Fruit fly (Drosophila melanogaster) whole organism, embryonic: ENCODE measurements around the gene sloth1.

Experiments
- Abd-B ChIP-seq: fragments of 200-800 bp; sonication (Bioruptor generic); optimal IDR thresholded peaks from 2 replicates; lab custom pipeline; 2018; ENCODE audit warnings: missing biosample characterization, mild to moderate bottlenecking, missing genetic modification characterization, moderate library complexity
- Atf-2 ChIP-seq: fragments of 200-800 bp; sonication (Bioruptor generic); optimal IDR thresholded peaks from 2 replicates; lab custom pipeline; 2016; ENCODE audit warnings: missing biosample characterization, missing genetic modification characterization
- Awh ChIP-seq: fragments of 200-800 bp; sonication (Bioruptor generic); IDR thresholded peaks from 2 replicates; pipeline ENCODE4, ENCODE4 v1.3.6; 2022; ENCODE audit warnings: missing biosample characterization, missing genetic modification characterization
- BEAF-32 ChIP-seq: fragments of 200-800 bp; sonication (Bioruptor generic); optimal IDR thresholded peaks from 3 replicates; lab custom pipeline; 2017; ENCODE audit warnings: missing biosample characterization, missing genetic modification characterization, mild to moderate bottlenecking, moderate library complexity, missing genetic modification reagents
- CG10565 ChIP-seq: fragments of 200-800 bp; sonication (Bioruptor generic); optimal IDR thresholded peaks from 3 replicates; lab custom pipeline; 2016; ENCODE audit warnings: missing biosample characterization, mild to moderate bottlenecking, missing genetic modification characterization
- CG11093 ChIP-seq: fragments of 200-800 bp; sonication (Bioruptor generic); IDR thresholded peaks from 3 replicates; pipeline ENCODE4 v1.3.6; 2022; ENCODE audit warnings: missing biosample characterization, missing genetic modification characterization
- CG11504 ChIP-seq: fragments of 200-800 bp; sonication (Bioruptor generic); optimal IDR thresholded peaks from 3 replicates; lab custom pipeline; 2019; ENCODE audit warnings: missing biosample characterization, mild to moderate bottlenecking, missing genetic modification characterization, moderate library complexity
- CG11695 ChIP-seq: fragments of 200-800 bp; sonication (Bioruptor generic); IDR thresholded peaks from 3 replicates; pipeline ENCODE4 v1.3.6; 2022; ENCODE audit warnings: missing biosample characterization, missing genetic modification characterization
- CG12391 ChIP-seq: fragments of 200-800 bp; sonication (Bioruptor generic); optimal IDR thresholded peaks from 3 replicates; lab custom pipeline; 2018; ENCODE audit warnings: missing biosample characterization, mild to moderate bottlenecking, missing genetic modification characterization, moderate library complexity
- CG13296 ChIP-seq: fragments of 200-800 bp; sonication (Bioruptor generic); optimal IDR thresholded peaks from 3 replicates; lab custom pipeline; 2018; ENCODE audit warnings: missing biosample characterization, mild to moderate bottlenecking, missing genetic modification characterization
- CG14050 ChIP-seq: fragments of 200-800 bp; sonication (Bioruptor generic); IDR thresholded peaks from 3 replicates; pipeline ENCODE4 v1.3.6; 2022; ENCODE audit warnings: missing biosample characterization, missing genetic modification characterization
- CG14860 ChIP-seq: fragments of 200-800 bp; sonication (Bioruptor generic); IDR thresholded peaks from 3 replicates; pipeline ENCODE4 v1.3.6; 2022; ENCODE audit warnings: missing biosample characterization, missing genetic modification characterization; ENCODE audit not compliant: partially characterized antibody
- CG1792 ChIP-seq: fragments of 200-800 bp; sonication (Bioruptor generic); optimal IDR thresholded peaks from 2 replicates; lab custom pipeline; 2016; ENCODE audit warnings: missing biosample characterization, missing genetic modification characterization
- CG1832 ChIP-seq: fragments of 200-800 bp; sonication (Bioruptor generic); optimal IDR thresholded peaks from 2 replicates; lab custom pipeline; 2017; ENCODE audit warnings: missing biosample characterization, mild to moderate bottlenecking, missing genetic modification characterization, inconsistent platforms
- CG2889 ChIP-seq: fragments of 200-800 bp; sonication (Bioruptor generic); IDR thresholded peaks from 3 replicates; pipeline ENCODE4 v1.3.6; 2022; ENCODE audit warnings: missing biosample characterization, missing genetic modification characterization
- CG30020 ChIP-seq: fragments of 200-800 bp; optimal IDR thresholded peaks from 2 replicates; lab custom pipeline; 2019; ENCODE audit warnings: missing biosample characterization, mild to moderate bottlenecking, missing genetic modification characterization, moderate library complexity
- CG4730 ChIP-seq: fragments of 200-800 bp; sonication (Bioruptor generic); IDR thresholded peaks from 2 replicates; pipeline ENCODE4 v1.3.6; 2022; ENCODE audit warnings: missing biosample characterization, missing genetic modification characterization
- CG5245 ChIP-seq: fragments of 200-800 bp; sonication (Bioruptor generic); optimal IDR thresholded peaks from 3 replicates; lab custom pipeline; 2016; ENCODE audit warnings: missing biosample characterization, missing genetic modification characterization
- CG7556 ChIP-seq: fragments of 200-800 bp; sonication (Bioruptor generic); optimal IDR thresholded peaks from 2 replicates; lab custom pipeline; 2017; ENCODE audit warnings: missing biosample characterization, mild to moderate bottlenecking, missing genetic modification characterization
- CG8388 ChIP-seq: fragments of 200-800 bp; sonication (Bioruptor generic); optimal IDR thresholded peaks from 2 replicates; lab custom pipeline; 2019; ENCODE audit warnings: missing biosample characterization, mild to moderate bottlenecking, missing genetic modification characterization, moderate library complexity
- CTCF ChIP-seq: fragments of 200-800 bp; sonication (Bioruptor generic); optimal IDR thresholded peaks from 2 replicates; lab custom pipeline; 2017; ENCODE audit warnings: missing biosample characterization, mild to moderate bottlenecking, missing genetic modification characterization, moderate library complexity
- Dfd ChIP-seq, 2 experiments: fragments of >200 bp; optimal IDR thresholded peaks; 2 replicates each; lab custom pipeline; 2017; ENCODE audit warnings: missing biosample characterization in 2 of 2, missing genetic modification characterization in 2 of 2
- Hsf ChIP-seq: fragments of 200-800 bp; sonication (Bioruptor generic); optimal IDR thresholded peaks from 3 replicates; lab custom pipeline; 2016; ENCODE audit warnings: missing biosample characterization, missing genetic modification characterization
- Jarid2 ChIP-seq: fragments of 200-800 bp; sonication (Bioruptor generic); optimal IDR thresholded peaks from 3 replicates; lab custom pipeline; 2017; ENCODE audit warnings: mild to moderate bottlenecking, missing biosample characterization, missing genetic modification reagents, missing genetic modification characterization
- NfI ChIP-seq: fragments of 200-800 bp; sonication (Bioruptor generic); optimal IDR thresholded peaks from 3 replicates; lab custom pipeline; 2018; ENCODE audit warnings: missing biosample characterization, mild to moderate bottlenecking, missing genetic modification characterization, moderate library complexity
- Oli ChIP-seq: fragments of 200-800 bp; sonication (Bioruptor generic); optimal IDR thresholded peaks from 2 replicates; lab custom pipeline; 2018; ENCODE audit warnings: missing biosample characterization, mild to moderate bottlenecking, missing genetic modification characterization, moderate library complexity
- Pdp1 ChIP-seq, 2 experiments: fragments of 200-800 bp; sonication (Bioruptor generic); optimal IDR thresholded peaks; 3 replicates each; lab custom pipeline; 2016; ENCODE audit warnings: missing biosample characterization in 2 of 2, missing genetic modification characterization in 2 of 2, mild to moderate bottlenecking in 1 of 2, moderate library complexity in 1 of 2
- TFAM ChIP-seq: fragments of 200-800 bp; sonication (Bioruptor generic); optimal IDR thresholded peaks from 2 replicates; lab custom pipeline; 2017; ENCODE audit warnings: missing biosample characterization, missing genetic modification characterization, inconsistent platforms
- ara ChIP-seq: fragments of 200-800 bp; sonication (Bioruptor generic); IDR thresholded peaks from 2 replicates; pipeline ENCODE4 v1.3.6; 2022; ENCODE audit warnings: missing biosample characterization, missing genetic modification characterization
- chn ChIP-seq: fragments of 200-800 bp; sonication (Bioruptor generic); optimal IDR thresholded peaks from 2 replicates; lab custom pipeline; 2016; ENCODE audit warnings: missing biosample characterization, missing genetic modification characterization
- dati ChIP-seq: fragments of 200-800 bp; sonication (Bioruptor generic); IDR thresholded peaks from 2 replicates; pipeline ENCODE4 v1.3.6; 2022; ENCODE audit warnings: missing biosample characterization, missing genetic modification characterization
- disco-r ChIP-seq: fragments of 200-800 bp; sonication (Bioruptor generic); optimal IDR thresholded peaks from 2 replicates; lab custom pipeline; 2016; ENCODE audit warnings: missing biosample characterization, missing genetic modification characterization
- dmrt99B ChIP-seq: fragments of 200-800 bp; sonication (Bioruptor generic); optimal IDR thresholded peaks from 2 replicates; lab custom pipeline; 2018; ENCODE audit warnings: missing biosample characterization, mild to moderate bottlenecking, missing genetic modification characterization, moderate library complexity
- fd102C ChIP-seq: fragments of 200-800 bp; sonication (Bioruptor generic); optimal IDR thresholded peaks from 2 replicates; lab custom pipeline; 2018; ENCODE audit warnings: missing biosample characterization, mild to moderate bottlenecking, missing genetic modification characterization, moderate library complexity
- fu2 ChIP-seq: fragments of 200-800 bp; sonication (Bioruptor generic); optimal IDR thresholded peaks from 2 replicates; lab custom pipeline; 2016; ENCODE audit warnings: missing biosample characterization, missing genetic modification characterization
- inv ChIP-seq: fragments of 200-800 bp; sonication (Bioruptor generic); IDR thresholded peaks from 2 replicates; pipeline ENCODE4 v1.3.6; 2022; ENCODE audit warnings: missing biosample characterization, missing genetic modification characterization; ENCODE audit not compliant: partially characterized antibody
- lbe ChIP-seq: fragments of 200-800 bp; sonication (Bioruptor generic); optimal IDR thresholded peaks from 2 replicates; lab custom pipeline; 2016; ENCODE audit warnings: missing biosample characterization, mild to moderate bottlenecking, missing genetic modification characterization
- luna ChIP-seq: fragments of 200-800 bp; sonication (Bioruptor generic); optimal IDR thresholded peaks from 2 replicates; lab custom pipeline; 2016; ENCODE audit warnings: missing biosample characterization, missing genetic modification characterization
- nmo ChIP-seq: fragments of 200-800 bp; sonication (Bioruptor generic); optimal IDR thresholded peaks from 2 replicates; lab custom pipeline; 2018; ENCODE audit warnings: missing biosample characterization, mild to moderate bottlenecking, missing genetic modification characterization, moderate library complexity
- pan ChIP-seq, 4 experiments: fragments of >200 bp in 3 of 4; fragments of 200-800 bp in 1 of 4; sonication (Bioruptor generic) in 1 of 4; optimal IDR thresholded peaks in 3 of 4; IDR thresholded peaks in 1 of 4; 2 replicates each; pipeline versions ENCODE4 v1.3.6 to Lab custom; 2017 to 2022; ENCODE audit warnings: missing biosample characterization in 2 of 4, missing genetic modification characterization in 2 of 4, mixed read lengths in 1 of 4
- slbo ChIP-seq: fragments of 200-800 bp; sonication (Bioruptor generic); IDR thresholded peaks from 2 replicates; pipeline ENCODE4 v1.3.6; 2022; ENCODE audit warnings: missing biosample characterization, missing genetic modification characterization
- ttk ChIP-seq: fragments of 200-800 bp; sonication (Bioruptor generic); IDR thresholded peaks from 2 replicates; pipeline ENCODE4 v2.1.2; 2022; ENCODE audit warnings: missing biosample characterization, missing genetic modification characterization
- z ChIP-seq: fragments of 200-800 bp; sonication (Bioruptor generic); IDR thresholded peaks from 3 replicates; pipeline ENCODE4 v1.3.6; 2022; ENCODE audit warnings: missing biosample characterization, missing genetic modification characterization
- zen ChIP-seq: fragments of 200-800 bp; sonication (Bioruptor generic); optimal IDR thresholded peaks from 3 replicates; lab custom pipeline; 2018; ENCODE audit warnings: missing biosample characterization, mild to moderate bottlenecking, missing genetic modification characterization, moderate library complexity
- zen2 ChIP-seq: fragments of 200-800 bp; sonication (Bioruptor generic); IDR thresholded peaks from 3 replicates; pipeline ENCODE4 v1.3.6; 2022; ENCODE audit warnings: missing biosample characterization, missing genetic modification characterization; ENCODE audit not compliant: partially characterized antibody

sloth1 gene

dm6 chrX:6983500-6984320, 27.4 kb upstream of the sloth1 start (continued):
- TF ChIP-seq CG12391 (peak; percentile 17), Jarid2 (GFP tag; lab: Kevin White, UChicago) (no peak), Pdp1 (GFP tag; optimal IDR thresholded peaks at IDR 0.05; lab: Kevin White, UChicago) (no peak), CG1792 (GFP tag; lab: Kevin White, UChicago) (no peak)

DNA sequence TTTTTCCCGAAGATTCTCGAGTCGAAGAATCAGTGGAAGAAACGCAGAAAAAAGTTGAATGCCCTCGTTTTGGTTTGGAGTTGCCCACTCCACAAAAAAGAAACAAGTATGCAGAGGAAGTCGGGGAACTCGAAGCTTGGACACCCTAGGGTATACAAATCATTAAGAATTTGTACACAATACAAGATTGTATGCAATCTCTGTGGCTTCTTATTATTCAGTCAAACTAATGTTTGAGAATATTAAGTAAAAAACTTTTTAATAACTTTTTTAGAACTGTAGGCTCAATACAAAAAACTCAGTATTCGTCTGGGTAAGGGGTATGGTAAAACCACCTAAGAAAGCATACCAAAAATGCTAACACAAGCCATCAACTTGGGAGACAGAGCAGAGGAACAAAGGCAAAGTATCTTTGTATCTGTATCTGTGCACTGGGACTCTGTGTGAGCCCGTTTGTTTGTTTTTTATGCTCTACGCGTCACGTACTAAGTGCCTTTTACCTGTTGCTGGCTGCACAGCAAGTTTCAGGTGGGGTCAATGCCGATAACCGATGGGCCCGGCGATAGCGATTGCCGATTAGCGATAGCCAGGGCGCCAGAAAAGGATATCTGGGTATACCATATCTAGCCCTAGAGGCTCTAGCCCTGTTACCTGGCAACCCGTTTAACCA, 25.8 kb upstream of the sloth1 start:
- peak in 1 of 2 experiments; percentile 15 for TF ChIP-seq pan (optimal IDR thresholded peaks at IDR 0.05; lab: Kevin White, UChicago)
- peak in 1 of 2 experiments; percentile 66 for TF ChIP-seq pan (GFP tag; optimal IDR thresholded peaks at IDR 0.05 in 1 of 2, IDR thresholded peaks at IDR 0.05 in 1 of 2)
- TF ChIP-seq fd102C (GFP tag; lab: Kevin White, UChicago): no peak
- 0 out of 3 replicates have a peak, but pooled peaks have one; percentile 10 for TF ChIP-seq CG14050
- no peak for TF ChIP-seq Dfd (GFP tag; optimal IDR thresholded peaks at IDR 0.05; lab: Kevin White, UChicago)
- TF ChIP-seq inv (GFP tag; lab: Robert Waterston, UW): peak; percentile 42; the same call in 1 of the 2 replicates
- peak; percentile 19 for TF ChIP-seq CG13296 (GFP tag; lab: Kevin White, UChicago)
- TF ChIP-seq disco-r (GFP tag; lab: Kevin White, UChicago): peak; percentile 46
- TF ChIP-seq Atf-2: peak; percentile 78
- peak; percentile 79 for TF ChIP-seq CG11504 (tag; lab: Kevin White, UChicago)
- TF ChIP-seq z (GFP tag; lab: Robert Waterston, UW): 0 out of 3 replicates have a peak, but pooled peaks have one; percentile 33
- no peak for TF ChIP-seq CTCF
- no peak for TF ChIP-seq CG10565 (GFP tag; lab: Kevin White, UChicago)
- no peak for TF ChIP-seq BEAF-32
- no peak for TF ChIP-seq CG2889 (GFP tag; lab: Robert Waterston, UW)
- TF ChIP-seq CG1832 (GFP tag; lab: Kevin White, UChicago): no peak
- TF ChIP-seq CG5245 (GFP tag; lab: Kevin White, UChicago): peak; percentile 76
- TF ChIP-seq ara (GFP tag; lab: Robert Waterston, UW): peak; percentile 92
- TF ChIP-seq CG8388: peak; percentile 86
- peak; percentile 90 for TF ChIP-seq nmo (GFP tag; lab: Kevin White, UChicago)
- TF ChIP-seq luna (GFP tag; lab: Kevin White, UChicago): no peak
- TF ChIP-seq CG11695 (GFP tag; lab: Robert Waterston, UW): peak; percentile 48; the same call in 1 of the 3 replicates
- peak; percentile 44 for TF ChIP-seq fu2 (GFP tag; lab: Kevin White, UChicago)
- peak; percentile 51; the same call in 1 of the 3 replicates for TF ChIP-seq CG14860 (GFP tag; lab: Robert Waterston, UW)
- peak; percentile 79 for TF ChIP-seq CG7556
- peak; percentile 46 for TF ChIP-seq CG30020 (tag; lab: Kevin White, UChicago)
- peak; percentile 56 for TF ChIP-seq ttk
- TF ChIP-seq Hsf (GFP tag; lab: Kevin White, UChicago): peak; percentile 84
- TF ChIP-seq lbe (GFP tag; lab: Kevin White, UChicago): peak; percentile 92
- peak; percentile 42 for TF ChIP-seq NfI (GFP tag; lab: Kevin White, UChicago)
- TF ChIP-seq CG11093 (GFP tag; lab: Robert Waterston, UW): peak; percentile 65
- peak; percentile 41 for TF ChIP-seq zen
- TF ChIP-seq zen2 (GFP tag; lab: Robert Waterston, UW): no peak
- peak; percentile 82 for TF ChIP-seq Oli (tag; lab: Kevin White, UChicago)
- TF ChIP-seq Awh: peak; percentile 80
- peak; percentile 66 for TF ChIP-seq slbo (GFP tag; lab: Robert Waterston, UW)
- TF ChIP-seq chn: peak; percentile 86
- TF ChIP-seq Abd-B (GFP tag; lab: Kevin White, UChicago): peak; percentile 62
- no peak for TF ChIP-seq dati (GFP tag; lab: Robert Waterston, UW)
- peak; percentile 79 for TF ChIP-seq dmrt99B
- peak; percentile 41 for TF ChIP-seq TFAM (GFP tag; lab: Kevin White, UChicago)
- TF ChIP-seq CG4730 (GFP tag; lab: Robert Waterston, UW): peak; percentile 71
